Worm (Caenorhabditis elegans): ENCODE measurements around the gene W06G6.20.
"Not testable (repeated sequence)": the region's sequence is repeated elsewhere in the genome, so short reads cannot be mapped to it uniquely, and the experiment has no call there.

The W06G6.20 gene

DNA sequence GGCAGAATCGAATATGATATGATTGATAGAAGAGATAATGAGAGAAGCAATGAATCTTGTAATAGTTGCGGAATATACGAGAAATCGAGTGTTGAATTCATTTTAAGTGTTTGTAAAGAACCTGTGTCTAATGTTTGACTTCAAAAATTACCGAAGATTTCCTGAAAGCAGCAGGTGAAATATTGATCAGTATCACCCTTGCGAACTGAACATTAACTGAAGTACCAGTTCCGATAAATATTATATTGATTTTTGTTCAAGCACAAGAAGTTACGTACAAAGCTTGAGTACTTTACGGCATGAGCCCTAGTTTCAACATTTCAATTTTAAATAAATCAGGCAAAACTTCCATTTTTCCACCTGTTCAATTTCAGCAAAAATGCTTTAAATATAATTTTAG, 31.1 kb upstream of the W06G6.20 start, which contains the start of gene srz-103:
TSS of gene srz-103 (minus strand) at position 101 of the 400 bp plus-strand sequence.
- TF ChIP-seq ztf-29 (GFP tag; IDR thresholded peaks at IDR 0.05) (no peak), klf-2 (GFP tag; conservative IDR thresholded peaks at IDR 0.05) (no peak)

DNA sequence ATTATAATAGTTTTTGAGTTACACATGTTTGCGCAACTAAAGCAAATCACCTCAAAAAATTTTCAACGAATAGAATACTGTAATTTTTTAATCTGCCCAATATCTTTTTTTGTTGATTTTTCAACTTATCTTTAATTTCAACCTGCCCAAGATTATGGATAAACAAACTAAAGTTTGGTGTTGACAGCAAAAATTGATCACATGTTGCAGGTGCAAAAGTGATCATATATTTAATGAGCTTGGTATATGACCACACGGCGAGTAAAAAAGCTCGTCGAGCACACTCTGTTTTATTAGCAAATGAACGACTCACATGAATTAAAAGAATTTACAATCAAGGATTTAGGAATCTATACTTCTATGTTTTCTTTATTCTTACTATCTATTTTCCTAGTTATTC, 27.4 kb upstream of the W06G6.20 start, which contains the start of gene srz-1:
TSS of gene srz-1 (plus strand) at position 301 of the 400 bp plus-strand sequence.
- TF ChIP-seq ref-1 (GFP tag; conservative IDR thresholded peaks at IDR 0.05) (no peak), med-1 (GFP tag; optimal IDR thresholded peaks at IDR 0.05; ENCODE audit: insufficient read depth) (no peak), klf-2 (GFP tag; conservative IDR thresholded peaks at IDR 0.05) (no peak), ztf-23 (GFP tag; IDR thresholded peaks at IDR 0.05) (no peak), flt-1 (GFP tag; IDR thresholded peaks at IDR 0.05) (no peak), T22C8.4 (GFP tag; IDR thresholded peaks at IDR 0.05) (no peak), cog-1 (tag; optimal IDR thresholded peaks at IDR 0.05) (no peak)

DNA sequence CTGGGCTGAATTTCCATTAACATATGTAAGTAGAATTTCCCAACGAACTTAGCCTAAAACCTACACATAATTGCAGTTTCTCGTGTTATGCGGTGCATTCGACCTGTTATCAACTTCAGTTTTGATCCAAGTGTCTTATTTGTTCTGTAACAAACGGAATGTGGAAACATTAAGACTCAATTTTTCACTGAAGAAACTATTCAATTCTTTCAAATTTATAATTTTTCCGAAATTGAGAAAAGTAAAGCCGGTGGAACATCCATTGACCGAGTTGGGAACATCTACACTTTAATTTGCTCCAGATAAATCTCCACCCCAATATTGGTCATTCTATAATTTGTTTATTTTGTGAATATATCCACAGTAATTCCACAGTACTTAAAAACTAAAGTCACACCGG, 26.2 kb upstream of the W06G6.20 start:
- no peak for TF ChIP-seq T22C8.4 (GFP tag; IDR thresholded peaks at IDR 0.05)
- TF ChIP-seq ztf-23 (GFP tag; IDR thresholded peaks at IDR 0.05): no peak
- no peak for TF ChIP-seq flt-1 (GFP tag; IDR thresholded peaks at IDR 0.05)
- no peak for TF ChIP-seq med-1 (GFP tag; optimal IDR thresholded peaks at IDR 0.05; ENCODE audit: insufficient read depth)
- no peak for TF ChIP-seq tab-1 (GFP tag; IDR thresholded peaks at IDR 0.05)
- TF ChIP-seq ztf-29 (GFP tag; IDR thresholded peaks at IDR 0.05): no peak
- TF ChIP-seq cog-1 (tag; optimal IDR thresholded peaks at IDR 0.05): no peak
- TF ChIP-seq klf-2 (GFP tag; conservative IDR thresholded peaks at IDR 0.05): no peak
- TF ChIP-seq ref-1 (GFP tag; conservative IDR thresholded peaks at IDR 0.05): no peak

DNA sequence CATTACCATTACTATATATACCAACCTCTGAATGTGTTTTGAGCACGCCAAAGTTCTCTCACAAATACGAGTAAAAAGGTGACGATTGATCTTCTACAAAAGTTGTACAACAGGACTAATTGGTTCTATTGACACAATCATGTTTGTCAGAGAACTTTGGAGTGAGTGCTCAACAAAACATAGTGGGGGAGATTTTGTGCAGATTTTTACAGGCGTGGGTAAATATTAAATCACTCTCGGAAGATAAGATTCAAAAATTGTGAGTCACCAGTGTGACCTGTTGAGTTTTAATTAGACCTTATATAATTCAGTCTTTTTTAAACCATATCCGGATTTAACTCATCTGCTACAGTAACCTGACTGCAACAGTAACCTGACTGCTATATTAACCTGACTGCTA, 24.0 kb upstream of the W06G6.20 start, which contains the start of gene F14F8.8:
TSS of gene F14F8.8 (minus strand) at position 101 of the 400 bp plus-strand sequence.
- TF ChIP-seq med-1 (GFP tag; optimal IDR thresholded peaks at IDR 0.05; ENCODE audit: insufficient read depth) (no peak), klf-2 (GFP tag; conservative IDR thresholded peaks at IDR 0.05) (no peak), ref-1 (GFP tag; conservative IDR thresholded peaks at IDR 0.05) (no peak), T22C8.4 (GFP tag; IDR thresholded peaks at IDR 0.05) (no peak), ztf-23 (GFP tag; IDR thresholded peaks at IDR 0.05) (no peak), cog-1 (tag; optimal IDR thresholded peaks at IDR 0.05) (no peak), flt-1 (GFP tag; IDR thresholded peaks at IDR 0.05) (no peak), ztf-29 (GFP tag; IDR thresholded peaks at IDR 0.05) (no peak), tab-1 (GFP tag; IDR thresholded peaks at IDR 0.05) (no peak)

DNA sequence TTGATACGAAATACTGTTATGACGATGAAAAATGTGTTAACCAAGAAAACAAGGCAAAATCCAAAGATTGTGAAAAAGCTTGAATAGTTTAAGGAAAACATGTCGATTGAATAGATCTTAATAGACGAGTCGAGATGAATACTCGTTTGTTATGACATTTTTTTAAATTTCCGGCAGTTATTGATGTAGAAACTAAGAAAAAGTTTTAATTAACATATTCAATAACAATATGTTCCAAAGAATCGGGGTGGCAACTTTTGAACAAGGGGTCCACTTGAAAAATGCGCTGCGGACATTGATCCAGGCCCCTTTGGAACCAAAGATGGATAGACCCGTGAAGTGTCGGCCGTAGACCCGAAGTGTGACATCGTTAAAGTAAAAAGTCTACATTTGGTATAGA, 23.0 kb upstream of the W06G6.20 start, which contains the start of gene str-61:
TSS of gene str-61 (minus strand) at position 101 of the 400 bp plus-strand sequence.
- TF ChIP-seq ztf-29 (GFP tag; IDR thresholded peaks at IDR 0.05) (no peak), med-1 (GFP tag; optimal IDR thresholded peaks at IDR 0.05; ENCODE audit: insufficient read depth) (no peak), cog-1 (tag; optimal IDR thresholded peaks at IDR 0.05) (no peak), klf-2 (GFP tag; conservative IDR thresholded peaks at IDR 0.05) (no peak), flt-1 (GFP tag; IDR thresholded peaks at IDR 0.05) (no peak), T22C8.4 (GFP tag; IDR thresholded peaks at IDR 0.05) (no peak), ref-1 (GFP tag; conservative IDR thresholded peaks at IDR 0.05) (no peak), ztf-23 (GFP tag; IDR thresholded peaks at IDR 0.05) (no peak), tab-1 (GFP tag; IDR thresholded peaks at IDR 0.05) (no peak)

DNA sequence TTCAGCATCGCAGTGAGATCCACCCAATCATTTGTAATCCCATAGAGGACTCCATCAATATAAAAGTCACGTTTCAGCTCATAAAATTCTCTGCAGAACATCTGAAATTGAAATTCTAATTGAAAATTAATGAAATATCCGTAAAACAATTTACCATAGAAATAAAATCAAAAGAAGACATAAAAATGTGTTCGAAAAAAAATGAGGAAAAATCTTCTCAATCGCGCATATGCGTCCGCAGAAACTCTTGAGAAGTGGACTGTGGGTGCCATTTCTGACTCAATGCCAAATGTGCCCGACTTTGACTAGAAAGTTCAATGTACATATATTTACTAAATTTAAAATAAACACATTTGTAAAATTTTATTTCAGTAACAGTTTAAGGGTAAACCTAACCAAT, 20.3 kb upstream of the W06G6.20 start, which contains the start of gene F14F8.9:
TSS of gene F14F8.9 (minus strand) at position 101 of the 400 bp plus-strand sequence.
- TF ChIP-seq med-1 (GFP tag; optimal IDR thresholded peaks at IDR 0.05; ENCODE audit: insufficient read depth) (no peak), flt-1 (GFP tag; IDR thresholded peaks at IDR 0.05) (no peak), T22C8.4 (GFP tag; IDR thresholded peaks at IDR 0.05) (no peak), klf-2 (GFP tag; conservative IDR thresholded peaks at IDR 0.05) (no peak), ztf-29 (GFP tag; IDR thresholded peaks at IDR 0.05) (no peak), tab-1 (GFP tag; IDR thresholded peaks at IDR 0.05) (no peak), ztf-23 (GFP tag; IDR thresholded peaks at IDR 0.05) (no peak)

DNA sequence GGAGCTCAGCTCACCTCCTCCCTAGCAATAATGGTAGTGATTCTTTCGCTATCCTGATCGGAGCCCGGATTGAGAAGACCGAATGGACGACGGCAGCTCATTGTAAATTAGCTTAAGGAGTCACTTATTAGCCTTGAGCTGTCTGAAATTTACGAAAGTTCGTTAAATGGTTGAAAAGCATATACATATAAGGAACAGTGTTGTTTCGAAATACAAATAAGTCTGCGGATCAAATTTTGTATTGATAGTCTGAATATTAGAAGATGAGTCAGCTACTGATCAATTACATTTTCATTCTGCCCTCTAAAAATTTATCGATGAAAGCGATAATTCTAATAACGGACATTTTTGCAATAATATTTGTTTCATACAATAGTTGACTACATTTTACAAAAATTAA, 18.5 kb upstream of the W06G6.20 start, which contains the start of gene F14F8.14:
TSS of gene F14F8.14 (minus strand) at position 101 of the 400 bp plus-strand sequence.
- TF ChIP-seq ztf-29 (GFP tag; IDR thresholded peaks at IDR 0.05) (no peak), tab-1 (GFP tag; IDR thresholded peaks at IDR 0.05) (no peak), ztf-23 (GFP tag; IDR thresholded peaks at IDR 0.05) (no peak), ref-1 (GFP tag; conservative IDR thresholded peaks at IDR 0.05) (no peak), flt-1 (GFP tag; IDR thresholded peaks at IDR 0.05) (no peak), med-1 (GFP tag; optimal IDR thresholded peaks at IDR 0.05; ENCODE audit: insufficient read depth) (no peak), T22C8.4 (GFP tag; IDR thresholded peaks at IDR 0.05) (no peak), cog-1 (tag; optimal IDR thresholded peaks at IDR 0.05) (no peak), klf-2 (GFP tag; conservative IDR thresholded peaks at IDR 0.05) (no peak)

DNA sequence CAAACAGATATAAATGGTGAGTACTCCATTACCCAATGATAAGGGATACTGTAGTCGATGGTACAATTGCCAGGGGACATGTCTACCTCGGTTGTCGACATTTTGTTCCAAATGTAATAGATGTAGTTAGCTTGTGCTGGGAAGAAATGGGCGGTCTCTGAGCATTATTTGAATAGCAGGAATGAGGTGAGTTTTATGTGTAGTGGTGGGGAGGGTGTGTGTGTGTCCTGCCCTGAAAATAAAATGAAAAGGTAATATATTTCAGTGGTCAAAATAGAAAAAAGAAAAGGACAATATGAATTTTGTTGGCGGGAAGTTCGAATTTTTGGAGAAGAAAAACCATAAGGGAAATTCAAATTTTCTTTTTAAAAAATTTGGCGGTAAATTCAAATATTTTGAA, 12.6 kb upstream of the W06G6.20 start, which contains the start of gene Y70C5B.2:
TSS of gene Y70C5B.2 (minus strand) at position 101 of the 400 bp plus-strand sequence.
- TF ChIP-seq med-1 (GFP tag; optimal IDR thresholded peaks at IDR 0.05; ENCODE audit: insufficient read depth); flt-1 (GFP tag; IDR thresholded peaks at IDR 0.05); tab-1 (GFP tag; IDR thresholded peaks at IDR 0.05): not testable (repeated sequence)

DNA sequence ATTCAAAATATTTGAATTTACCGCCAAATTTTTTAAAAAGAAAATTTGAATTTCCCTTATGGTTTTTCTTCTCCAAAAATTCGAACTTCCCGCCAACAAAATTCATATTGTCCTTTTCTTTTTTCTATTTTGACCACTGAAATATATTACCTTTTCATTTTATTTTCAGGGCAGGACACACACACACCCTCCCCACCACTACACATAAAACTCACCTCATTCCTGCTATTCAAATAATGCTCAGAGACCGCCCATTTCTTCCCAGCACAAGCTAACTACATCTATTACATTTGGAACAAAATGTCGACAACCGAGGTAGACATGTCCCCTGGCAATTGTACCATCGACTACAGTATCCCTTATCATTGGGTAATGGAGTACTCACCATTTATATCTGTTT, 6.1 kb upstream of the W06G6.20 start, which contains the start of gene W06G6.15:
TSS of gene W06G6.15 (plus strand) at position 301 of the 400 bp plus-strand sequence.
- TF ChIP-seq cog-1 (tag; optimal IDR thresholded peaks at IDR 0.05); klf-2 (GFP tag; conservative IDR thresholded peaks at IDR 0.05); T22C8.4 (GFP tag; IDR thresholded peaks at IDR 0.05): not testable (repeated sequence)

DNA sequence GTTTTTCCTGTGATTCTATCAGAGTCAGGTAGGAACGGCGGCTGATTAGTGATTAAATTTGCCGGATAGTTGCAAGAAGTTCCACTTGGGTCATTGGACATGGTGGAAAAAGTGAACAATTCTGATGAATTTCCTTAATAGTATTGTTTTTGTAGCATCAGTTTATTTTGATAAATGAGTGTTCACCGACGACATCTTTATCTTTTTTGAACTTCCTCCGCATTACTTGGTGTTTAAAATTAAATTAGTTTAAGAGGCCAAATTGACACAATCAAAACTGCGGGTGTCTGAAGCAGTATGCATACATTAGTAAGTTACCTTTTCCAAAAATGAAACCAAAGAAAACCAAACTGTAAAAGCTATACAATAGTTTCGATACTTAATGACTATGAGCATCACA, 1.0 kb upstream of the W06G6.20 start, which contains the start of gene W06G6.11:
TSS of gene W06G6.11 (minus strand) at position 101 of the 400 bp plus-strand sequence.
- not testable (repeated sequence) for TF ChIP-seq cog-1 (tag; optimal IDR thresholded peaks at IDR 0.05); ztf-23 (GFP tag; IDR thresholded peaks at IDR 0.05); flt-1 (GFP tag; IDR thresholded peaks at IDR 0.05)

Data from whole organism, midembryonic.